Fruit fly (Drosophila melanogaster): Measurements from ENCODE around the gene Nplp2.

Gene Nplp2

dm6 chr3L:13403141-13403867, 47.1 kb downstream of the Nplp2 start:
- no peak for TF ChIP-seq CG17801 (GFP tag; optimal IDR thresholded peaks at IDR 0.05; ENCODE audit: partially characterized antibody)

Data from ovary, adult (tissue).